Worm (Caenorhabditis elegans): ENCODE results near the gene W03F8.6.

The W03F8.6 gene

ce11 chrIV:5137809-5138208 is 48.6 kb downstream of the W03F8.6 start (continued):
- TF ChIP-seq ZK546.5 (tag; optimal IDR thresholded peaks at IDR 0.05) (no peak), unc-39 (tag; optimal IDR thresholded peaks at IDR 0.05) (no peak), mbf-1 (tag; optimal IDR thresholded peaks at IDR 0.05) (no peak), aly-2 (tag; optimal IDR thresholded peaks at IDR 0.05) (no peak), elt-1 (tag; optimal IDR thresholded peaks at IDR 0.05) (no peak), nhr-10 (tag; optimal IDR thresholded peaks at IDR 0.05) (no peak), lin-13 (GFP tag; optimal IDR thresholded peaks at IDR 0.05) (no peak), mdl-1 (tag; optimal IDR thresholded peaks at IDR 0.05) (no peak), zag-1 (tag; optimal IDR thresholded peaks at IDR 0.05) (peak; percentile 69), nhr-21 (tag; optimal IDR thresholded peaks at IDR 0.05) (no peak), peb-1 (tag; optimal IDR thresholded peaks at IDR 0.05) (no peak), ceh-16 (tag; optimal IDR thresholded peaks at IDR 0.05) (no peak), elt-3 (tag; optimal IDR thresholded peaks at IDR 0.05) (no peak), lsy-2 (tag; optimal IDR thresholded peaks at IDR 0.05) (peak in 1 of 2 experiments; percentile 44), gmeb-1 (tag; optimal IDR thresholded peaks at IDR 0.05) (no peak), nhr-25 (tag; optimal IDR thresholded peaks at IDR 0.05) (no peak), nhr-11 (tag; optimal IDR thresholded peaks at IDR 0.05) (no peak), nhr-23 (tag; optimal IDR thresholded peaks at IDR 0.05) (no peak), sem-4 (tag; optimal IDR thresholded peaks at IDR 0.05) (no peak)

- TF ChIP-seq sma-3 (GFP tag; optimal IDR thresholded peaks at IDR 0.05) (peak; percentile 5), nhr-6 (tag; optimal IDR thresholded peaks at IDR 0.05) (no peak)
These were observed 49.9 kb downstream of the W03F8.6 start for ce11 chrIV:5136523-5136922.

Measured in whole organism, L2 larva.